Fruit fly (Drosophila melanogaster) whole organism, prepupa: ENCODE data around the gene CG7201.

Experiments used
- CG10631 ChIP-seq: fragments of 200-800 bp; sonication (Bioruptor generic); optimal IDR thresholded peaks from 2 replicates; lab custom pipeline; 2016; ENCODE audit warnings: missing biosample characterization, missing genetic modification characterization
- CG10669 ChIP-seq: fragments of 200-800 bp; sonication (Bioruptor generic); optimal IDR thresholded peaks from 3 replicates; lab custom pipeline; 2018; ENCODE audit warnings: missing biosample characterization, mild to moderate bottlenecking, missing genetic modification characterization, moderate library complexity
- CG11294 ChIP-seq: fragments of 200-800 bp; sonication (Bioruptor generic); IDR thresholded peaks from 2 replicates; pipeline ENCODE4 v1.3.6; 2022; ENCODE audit warnings: missing biosample characterization, missing genetic modification characterization
- CG11902 ChIP-seq: fragments of 200-800 bp; sonication (Bioruptor generic); optimal IDR thresholded peaks from 3 replicates; lab custom pipeline; 2016; ENCODE audit warnings: missing biosample characterization, missing genetic modification characterization
- CG15336 ChIP-seq: fragments of 200-800 bp; sonication (Bioruptor generic); IDR thresholded peaks from 2 replicates; pipeline ENCODE4 v1.3.6; 2022; ENCODE audit warnings: missing biosample characterization, missing genetic modification characterization
- CG1621 ChIP-seq: fragments of 200-800 bp; sonication (Bioruptor generic); optimal IDR thresholded peaks from 3 replicates; lab custom pipeline; 2018; ENCODE audit warnings: missing biosample characterization, mild to moderate bottlenecking, missing genetic modification characterization
- CG16779 ChIP-seq: fragments of 200-800 bp; sonication (Bioruptor generic); optimal IDR thresholded peaks from 3 replicates; lab custom pipeline; 2017; ENCODE audit warnings: missing biosample characterization, mild to moderate bottlenecking, missing genetic modification characterization
- CG3032 ChIP-seq: fragments of 200-800 bp; optimal IDR thresholded peaks from 2 replicates; lab custom pipeline; 2019; ENCODE audit warnings: missing biosample characterization, mild to moderate bottlenecking, missing genetic modification characterization, moderate library complexity
- CG32006 ChIP-seq: fragments of 200-800 bp; sonication (Bioruptor generic); optimal IDR thresholded peaks from 3 replicates; lab custom pipeline; 2017; ENCODE audit warnings: missing biosample characterization, mild to moderate bottlenecking, missing genetic modification characterization
- CG3919 ChIP-seq: fragments of 200-800 bp; sonication (Bioruptor generic); optimal IDR thresholded peaks from 3 replicates; lab custom pipeline; 2016; ENCODE audit warnings: missing biosample characterization, missing genetic modification characterization
- CG4318 ChIP-seq: fragments of 200-800 bp; sonication (Bioruptor generic); optimal IDR thresholded peaks from 3 replicates; lab custom pipeline; 2017; ENCODE audit warnings: missing biosample characterization, mild to moderate bottlenecking, missing genetic modification characterization
- CG6163 ChIP-seq: fragments of 200-800 bp; sonication (Bioruptor generic); IDR thresholded peaks from 3 replicates; pipeline ENCODE4 v1.3.6; 2022; ENCODE audit warnings: missing biosample characterization, missing genetic modification characterization
- CG6276 ChIP-seq: fragments of 200-800 bp; sonication (Bioruptor generic); optimal IDR thresholded peaks from 2 replicates; lab custom pipeline; 2017; ENCODE audit warnings: missing biosample characterization, mild to moderate bottlenecking, missing genetic modification characterization
- CG6792 ChIP-seq: fragments of 200-800 bp; sonication (Bioruptor generic); optimal IDR thresholded peaks from 3 replicates; lab custom pipeline; 2016; ENCODE audit warnings: missing biosample characterization, missing genetic modification characterization
- CG8119 ChIP-seq: fragments of 200-800 bp; sonication (Bioruptor generic); IDR thresholded peaks from 3 replicates; pipeline ENCODE4 v1.3.6; 2022; ENCODE audit warnings: missing biosample characterization, missing genetic modification characterization
- CG8319 ChIP-seq: fragments of 200-800 bp; sonication (Bioruptor generic); optimal IDR thresholded peaks from 3 replicates; lab custom pipeline; 2016; ENCODE audit warnings: missing biosample characterization, missing genetic modification characterization
- CG8632 ChIP-seq: fragments of 200-800 bp; sonication (Bioruptor generic); optimal IDR thresholded peaks from 3 replicates; lab custom pipeline; 2016; ENCODE audit warnings: missing biosample characterization, missing genetic modification characterization
- Eip78C ChIP-seq: fragments of 200-800 bp; sonication (Bioruptor generic); peaks from one replicate; lab custom pipeline; 2016; ENCODE audit warnings: missing biosample characterization, missing genetic modification characterization
- Eip93F ChIP-seq: fragments of 200-800 bp; sonication (Bioruptor generic); optimal IDR thresholded peaks from 2 replicates; lab custom pipeline; 2016; ENCODE audit warnings: missing biosample characterization, mild to moderate bottlenecking, missing genetic modification characterization
- Gug ChIP-seq: fragments of 200-800 bp; sonication (Bioruptor generic); IDR thresholded peaks from 2 replicates; pipeline ENCODE4 v1.3.6; 2022; ENCODE audit warnings: missing biosample characterization, missing genetic modification characterization
- Hr38 ChIP-seq: sonication (Bioruptor generic); optimal IDR thresholded peaks from 2 replicates; lab custom pipeline; 2016; ENCODE audit warnings: missing biosample characterization, missing genetic modification characterization
- Hr39 ChIP-seq: fragments of 200-800 bp; sonication (Bioruptor generic); optimal IDR thresholded peaks from 2 replicates; lab custom pipeline; 2016; ENCODE audit warnings: missing biosample characterization, missing genetic modification characterization
- Hr4 ChIP-seq: fragments of 200-800 bp; sonication (Bioruptor generic); optimal IDR thresholded peaks from 3 replicates; lab custom pipeline; 2016; ENCODE audit warnings: missing biosample characterization, missing genetic modification characterization
- Met ChIP-seq: fragments of 200-800 bp; sonication (Bioruptor generic); optimal IDR thresholded peaks from 3 replicates; lab custom pipeline; 2016; ENCODE audit warnings: missing biosample characterization, missing genetic modification characterization
- OdsH ChIP-seq: fragments of 200-800 bp; sonication (Bioruptor generic); optimal IDR thresholded peaks from 3 replicates; lab custom pipeline; 2016; ENCODE audit warnings: missing biosample characterization, missing genetic modification characterization
- Smox ChIP-seq: fragments of 200-800 bp; sonication (Bioruptor generic); optimal IDR thresholded peaks from 3 replicates; lab custom pipeline; 2016; ENCODE audit warnings: missing biosample characterization, missing genetic modification characterization
- Sox14 ChIP-seq: fragments of 200-800 bp; sonication (Bioruptor generic); optimal IDR thresholded peaks from 3 replicates; lab custom pipeline; 2016; ENCODE audit warnings: missing biosample characterization, missing genetic modification characterization
- Sox15 ChIP-seq: fragments of 200-800 bp; sonication (Bioruptor generic); optimal IDR thresholded peaks from 3 replicates; lab custom pipeline; 2016; ENCODE audit warnings: missing biosample characterization, missing genetic modification characterization
- acj6 ChIP-seq: fragments of 200-800 bp; sonication (Bioruptor generic); optimal IDR thresholded peaks from 3 replicates; lab custom pipeline; 2016; ENCODE audit warnings: missing biosample characterization, missing genetic modification characterization
- dac ChIP-seq: fragments of 200-800 bp; sonication (Bioruptor generic); optimal IDR thresholded peaks from 2 replicates; lab custom pipeline; 2017; ENCODE audit warnings: missing biosample characterization, mild to moderate bottlenecking, missing genetic modification characterization
- eg ChIP-seq: fragments of 200-800 bp; sonication (Bioruptor generic); IDR thresholded peaks from 3 replicates; pipeline ENCODE4 v1.3.6; 2022; ENCODE audit warnings: missing biosample characterization, missing genetic modification characterization
- fd59A ChIP-seq: fragments of 200-800 bp; sonication (Bioruptor generic); optimal IDR thresholded peaks from 2 replicates; lab custom pipeline; 2017; ENCODE audit warnings: missing biosample characterization, mild to moderate bottlenecking, missing genetic modification characterization, missing genetic modification reagents
- lz ChIP-seq: fragments of 200-800 bp; sonication (Bioruptor generic); optimal IDR thresholded peaks from 3 replicates; lab custom pipeline; 2016; ENCODE audit warnings: missing biosample characterization, missing genetic modification characterization
- net ChIP-seq: fragments of 200-800 bp; sonication (Bioruptor generic); optimal IDR thresholded peaks from 3 replicates; lab custom pipeline; 2016; ENCODE audit warnings: missing biosample characterization, missing genetic modification characterization
- pdm3 ChIP-seq: fragments of 200-800 bp; sonication (Bioruptor generic); optimal IDR thresholded peaks from 3 replicates; lab custom pipeline; 2016; ENCODE audit warnings: missing biosample characterization, missing genetic modification characterization
- spab ChIP-seq: fragments of 200-800 bp; sonication (Bioruptor generic); optimal IDR thresholded peaks from 2 replicates; lab custom pipeline; 2017; ENCODE audit warnings: missing biosample characterization, mild to moderate bottlenecking, missing genetic modification characterization, missing genetic modification reagents
- ss ChIP-seq, 2 experiments: fragments of 200-800 bp; sonication (Bioruptor generic); optimal IDR thresholded peaks; 2 replicates in 1 of 2; 3 replicates in 1 of 2; lab custom pipeline; 2017 to 2018; ENCODE audit warnings: mild to moderate bottlenecking in 2 of 2, missing biosample characterization in 2 of 2, missing genetic modification characterization in 2 of 2, moderate library complexity in 1 of 2
- svp ChIP-seq: fragments of 200-800 bp; sonication (Bioruptor generic); peaks from one replicate; lab custom pipeline; 2016; ENCODE audit warnings: missing biosample characterization, missing genetic modification characterization
- topi ChIP-seq: fragments of 200-800 bp; sonication (Bioruptor generic); optimal IDR thresholded peaks from 3 replicates; lab custom pipeline; 2016; ENCODE audit warnings: missing biosample characterization, missing genetic modification characterization

CG7201 gene

DNA sequence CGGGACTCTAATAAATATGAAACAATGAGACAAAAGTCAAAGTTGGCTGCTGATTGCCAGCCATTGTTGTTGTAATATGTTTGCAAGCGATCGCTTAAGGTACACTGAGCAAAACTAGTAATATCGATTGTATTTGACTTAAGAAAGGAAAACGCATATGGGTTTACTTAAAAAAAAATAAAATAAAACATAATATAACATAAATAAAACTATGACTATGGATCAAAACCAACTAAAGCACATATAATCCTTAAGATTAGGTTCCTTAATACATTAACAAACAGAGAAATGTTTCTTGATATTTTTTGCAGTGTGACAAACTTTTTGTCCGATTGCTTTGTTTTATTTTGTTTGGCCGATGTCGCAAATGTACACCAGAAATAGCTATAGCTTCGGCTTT is 38.4 kb upstream of the CG7201 start:
- no peak for TF ChIP-seq CG8319 (GFP tag; lab: Kevin White, UChicago)
- TF ChIP-seq OdsH (GFP tag; lab: Kevin White, UChicago), result no peak
- TF ChIP-seq CG15336, result 0 out of 2 replicates have a peak, but pooled peaks have one; percentile 27
- peak; percentile 41 for TF ChIP-seq Eip78C (GFP tag; lab: Kevin White, UChicago)
- no peak for TF ChIP-seq Sox15 (GFP tag; lab: Kevin White, UChicago)
- TF ChIP-seq Hr4 (GFP tag; lab: Kevin White, UChicago), result peak; percentile 36
- no peak for TF ChIP-seq dac (GFP tag; lab: Kevin White, UChicago)
- no peak for TF ChIP-seq CG8632 (GFP tag; lab: Kevin White, UChicago)
- peak; percentile 61 for TF ChIP-seq CG6276 (GFP tag; lab: Kevin White, UChicago)
- TF ChIP-seq CG4318, result no peak
- no peak for TF ChIP-seq pdm3 (GFP tag; lab: Kevin White, UChicago)
- TF ChIP-seq CG10669 (GFP tag; lab: Kevin White, UChicago), result no peak
- peak; percentile 2 for TF ChIP-seq CG32006 (GFP tag; lab: Kevin White, UChicago)
- no peak for TF ChIP-seq eg (GFP tag; lab: Robert Waterston, UW)
- peak; percentile 58 for TF ChIP-seq CG8119
- no peak for TF ChIP-seq Gug (GFP tag; lab: Robert Waterston, UW)
- TF ChIP-seq CG6163, result no peak
- TF ChIP-seq CG16779 (tag; lab: Kevin White, UChicago), result no peak
- no peak for TF ChIP-seq CG6792 (GFP tag; lab: Kevin White, UChicago)
- TF ChIP-seq ss (GFP tag; optimal IDR thresholded peaks at IDR 0.05; lab: Kevin White, UChicago), result no peak
- TF ChIP-seq spab, result no peak

dm6 chr3L:8331414-8331813 is 36.3 kb upstream of the CG7201 start:
- TF ChIP-seq CG4318 (no peak), svp (no peak), net (no peak), fd59A (GFP tag; lab: Kevin White, UChicago) (no peak), CG16779 (tag; lab: Kevin White, UChicago) (no peak), CG10631 (GFP tag; lab: Kevin White, UChicago) (no peak), Met (GFP tag; lab: Kevin White, UChicago) (no peak), Hr38 (GFP tag; lab: Kevin White, UChicago) (no peak), Hr39 (no peak), CG11902 (GFP tag; lab: Kevin White, UChicago) (no peak), CG11294 (GFP tag; lab: Robert Waterston, UW) (no peak)

DNA sequence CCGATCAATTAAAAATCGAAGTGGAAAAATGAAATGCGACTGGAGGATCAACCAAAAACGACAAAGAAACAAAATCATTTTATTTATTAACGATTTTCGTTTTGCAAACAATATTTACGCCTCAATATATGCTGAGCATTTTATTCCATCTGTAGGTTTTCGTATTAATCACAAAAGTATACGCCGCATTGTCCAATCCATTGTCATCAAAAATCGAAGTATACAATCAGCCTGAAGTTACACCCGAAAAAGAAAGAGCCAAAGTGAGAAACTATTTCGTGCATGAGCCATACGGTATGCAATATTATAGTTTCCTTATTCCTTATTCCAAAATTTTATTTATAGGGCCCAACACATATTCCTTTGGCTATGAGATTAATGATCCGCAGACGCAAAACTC is 33.9 kb upstream of the CG7201 start:
- TF ChIP-seq Eip78C (GFP tag; lab: Kevin White, UChicago) (peak; percentile 12), lz (GFP tag; lab: Kevin White, UChicago) (no peak)

DNA sequence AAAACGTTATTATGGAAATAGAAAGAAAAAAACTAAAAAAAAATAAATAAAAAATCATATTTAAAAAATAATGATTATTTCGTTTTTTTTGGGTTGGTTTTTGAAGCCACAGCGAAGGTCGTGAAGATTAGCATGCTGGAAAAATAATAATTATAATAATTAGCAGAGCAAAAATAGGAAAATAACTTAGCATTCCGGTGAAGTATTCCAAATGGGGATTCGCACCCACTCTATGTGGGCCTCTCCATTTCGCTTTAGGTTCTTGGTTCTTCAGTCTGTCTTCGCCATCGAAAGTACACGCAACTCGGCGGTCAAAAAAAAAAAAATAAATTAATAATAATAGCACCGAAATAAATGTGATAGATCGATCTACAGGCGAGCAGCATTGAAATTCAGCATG is 33.2 kb upstream of the CG7201 start, which contains the start of gene CG34462:
Gene CG34462, plus strand, starts transcription at position 301 of the 400 bp plus-strand sequence.
- no peak for TF ChIP-seq fd59A (GFP tag; lab: Kevin White, UChicago)
- no peak for TF ChIP-seq CG3919 (GFP tag; lab: Kevin White, UChicago)
- no peak for TF ChIP-seq Smox
- no peak for TF ChIP-seq CG15336
- no peak for TF ChIP-seq Hr39
- no peak for TF ChIP-seq dac (GFP tag; lab: Kevin White, UChicago)
- TF ChIP-seq CG1621 (tag; lab: Kevin White, UChicago), result no peak
- TF ChIP-seq acj6 (GFP tag; lab: Kevin White, UChicago), result no peak
- no peak for TF ChIP-seq Eip93F (GFP tag; lab: Kevin White, UChicago)
- TF ChIP-seq net, result no peak
- no peak for TF ChIP-seq topi (GFP tag; lab: Kevin White, UChicago)
- TF ChIP-seq svp, result no peak
- no peak for TF ChIP-seq eg (GFP tag; lab: Robert Waterston, UW)
- TF ChIP-seq Sox14 (GFP tag; lab: Kevin White, UChicago), result no peak
- TF ChIP-seq CG3032 (tag; lab: Kevin White, UChicago), result no peak
- TF ChIP-seq CG11294 (GFP tag; lab: Robert Waterston, UW), result no peak
